Worm (Caenorhabditis elegans): ENCODE data around the gene Y47D7A.7.

The Y47D7A.7 gene

DNA sequence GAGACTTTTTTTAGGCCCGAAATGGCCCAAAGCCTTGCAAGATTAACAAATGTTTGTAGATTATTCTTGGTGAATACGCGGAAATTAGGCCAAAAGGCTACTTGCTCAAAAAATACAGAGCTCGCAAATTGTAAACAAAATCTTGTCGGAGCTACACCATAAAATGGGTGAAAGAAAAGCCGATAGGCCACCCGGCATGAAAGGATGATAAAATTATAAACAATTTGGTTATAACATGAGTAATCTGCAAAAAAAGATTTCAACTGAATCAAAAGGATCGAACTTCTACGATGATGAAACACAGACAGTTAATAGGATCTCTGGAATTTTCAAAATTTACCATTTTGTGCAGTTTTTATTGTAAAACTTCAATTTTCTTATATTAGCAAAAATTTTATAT, 21.5 kb downstream of the Y47D7A.7 start:
- no peak for TF ChIP-seq mab-5 (tag; optimal IDR thresholded peaks at IDR 0.05)
- TF ChIP-seq sptf-1 (tag; optimal IDR thresholded peaks at IDR 0.05) = no peak
- no peak for TF ChIP-seq sem-2 (GFP tag; optimal IDR thresholded peaks at IDR 0.05)
- no peak for TF ChIP-seq lin-13 (tag; optimal IDR thresholded peaks at IDR 0.05)
- no peak for TF ChIP-seq pha-4 (tag; optimal IDR thresholded peaks at IDR 0.05)
- no peak for TF ChIP-seq bed-3 (GFP tag; optimal IDR thresholded peaks at IDR 0.05)
- TF ChIP-seq snpc-4 (tag; optimal IDR thresholded peaks at IDR 0.05) = no peak
- TF ChIP-seq lin-32 (GFP tag; optimal IDR thresholded peaks at IDR 0.05) = no peak

DNA sequence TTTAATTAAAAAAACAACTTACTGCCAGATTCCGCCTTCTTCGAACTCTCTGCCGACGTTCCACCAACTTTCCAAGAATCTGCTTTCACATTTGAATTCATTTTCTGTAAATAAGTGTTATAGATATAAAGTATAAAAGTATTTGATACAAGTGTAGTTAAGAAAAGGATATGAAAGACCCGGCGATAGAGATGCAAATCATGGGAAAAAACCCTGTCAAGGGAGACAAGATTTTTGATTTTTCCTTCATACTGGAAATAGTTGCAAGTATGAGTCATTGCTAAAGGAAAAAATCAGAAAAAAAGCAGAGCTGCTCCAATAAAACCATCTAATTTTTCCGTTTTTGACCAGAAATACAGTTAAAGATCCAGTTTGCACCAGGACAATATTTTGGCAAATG, 23.4 kb downstream of the Y47D7A.7 start, which contains the start of gene F13A2.3:
F13A2.3 (minus strand) TSS at position 101 of the 400 bp plus-strand sequence.
- TF ChIP-seq mls-2 (tag; optimal IDR thresholded peaks at IDR 0.05) (no peak), elt-1 (tag; optimal IDR thresholded peaks at IDR 0.05; ENCODE audit: borderline replicate concordance, insufficient read depth) (no peak)

DNA sequence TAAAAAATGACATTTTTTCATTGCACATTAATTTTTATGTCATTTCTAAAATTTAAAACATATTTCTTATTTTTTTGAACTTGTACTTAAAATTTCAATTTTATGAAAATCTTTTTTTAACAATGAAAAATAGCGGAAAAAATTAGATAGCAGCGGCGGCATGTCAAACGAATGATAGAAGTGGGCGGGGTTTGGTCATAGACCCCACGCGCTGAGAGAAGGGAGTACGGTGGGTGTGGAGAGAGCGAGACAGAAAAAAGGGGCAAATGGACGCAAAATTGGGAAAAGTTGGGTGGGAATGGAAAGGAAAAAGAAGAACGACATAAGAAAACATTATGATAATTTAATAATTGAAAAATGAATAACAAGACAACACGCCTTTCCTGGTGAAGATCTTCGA, 31.8 kb downstream of the Y47D7A.7 start:
- TF ChIP-seq blmp-1 (tag; optimal IDR thresholded peaks at IDR 0.05) (no peak), lsy-2 (tag; optimal IDR thresholded peaks at IDR 0.05) (peak; percentile 21)

DNA sequence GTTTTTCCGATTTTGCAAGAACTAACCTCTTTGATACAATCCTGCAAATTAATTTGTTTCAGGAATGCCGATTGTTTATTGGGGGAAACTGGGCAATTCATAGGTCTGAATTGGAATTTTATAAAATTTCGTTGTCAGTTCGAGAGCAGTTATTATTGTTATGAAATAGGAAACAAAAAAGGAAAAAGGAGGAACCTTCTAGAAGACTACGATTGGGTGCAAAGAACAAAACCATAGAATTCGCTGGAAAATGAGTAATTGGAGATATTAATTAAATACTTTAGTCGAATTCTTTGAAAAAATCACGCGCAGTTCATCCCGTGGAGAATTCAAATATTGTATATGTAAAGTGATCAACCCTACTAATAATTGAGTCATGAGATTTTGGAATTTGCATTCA, 32.3 kb downstream of the Y47D7A.7 start, which contains the start of gene F13A2.9:
F13A2.9 (minus strand) TSS at position 101 of the 400 bp plus-strand sequence.
- TF ChIP-seq mls-2 (tag; optimal IDR thresholded peaks at IDR 0.05) (no peak), sptf-1 (tag; optimal IDR thresholded peaks at IDR 0.05) (no peak), lin-32 (GFP tag; optimal IDR thresholded peaks at IDR 0.05) (no peak), bed-3 (GFP tag; optimal IDR thresholded peaks at IDR 0.05) (no peak), ceh-83 (GFP tag; optimal IDR thresholded peaks at IDR 0.05) (no peak), M03D4.4 (tag; optimal IDR thresholded peaks at IDR 0.05) (no peak), elt-1 (tag; optimal IDR thresholded peaks at IDR 0.05; ENCODE audit: borderline replicate concordance, insufficient read depth) (no peak), lsy-2 (tag; optimal IDR thresholded peaks at IDR 0.05) (no peak), cnd-1 (tag; optimal IDR thresholded peaks at IDR 0.05) (no peak), unc-39 (tag; optimal IDR thresholded peaks at IDR 0.05) (no peak), sem-2 (GFP tag; optimal IDR thresholded peaks at IDR 0.05) (no peak), ham-2 (GFP tag; optimal IDR thresholded peaks at IDR 0.05) (no peak), ceh-39 (tag; optimal IDR thresholded peaks at IDR 0.05) (no peak), elt-3 (tag; optimal IDR thresholded peaks at IDR 0.05) (no peak)

DNA sequence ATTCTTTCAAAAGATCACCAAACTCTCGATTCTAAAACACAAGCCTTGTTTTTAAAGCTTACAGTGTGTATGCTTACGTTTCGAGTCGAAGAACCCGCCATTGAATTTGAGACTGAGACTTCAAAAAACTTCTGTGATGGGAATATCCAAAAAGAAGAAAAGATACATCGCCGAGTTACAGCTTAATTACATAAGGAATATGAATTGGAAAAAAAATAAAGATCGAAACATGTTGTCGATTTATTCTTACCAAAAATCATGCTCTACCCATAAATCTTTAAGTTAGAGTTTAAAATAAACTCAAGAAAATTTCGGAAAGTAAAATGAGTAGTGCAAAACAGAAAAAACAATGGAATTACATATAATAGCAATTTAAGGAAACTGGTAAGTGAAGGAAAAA, 33.5 kb downstream of the Y47D7A.7 start, which contains the start of gene F13A2.10:
F13A2.10 (minus strand) TSS at position 101 of the 400 bp plus-strand sequence.
- no peak for TF ChIP-seq sptf-1 (tag; optimal IDR thresholded peaks at IDR 0.05)
- no peak for TF ChIP-seq nhr-28 (tag; optimal IDR thresholded peaks at IDR 0.05)
- no peak for TF ChIP-seq nhr-2 (tag; optimal IDR thresholded peaks at IDR 0.05)
- TF ChIP-seq elt-3 (tag; optimal IDR thresholded peaks at IDR 0.05) = no peak
- no peak for TF ChIP-seq lsy-2 (tag; optimal IDR thresholded peaks at IDR 0.05)
- no peak for TF ChIP-seq unc-120 (tag; optimal IDR thresholded peaks at IDR 0.05; ENCODE audit: poor library complexity, severe bottlenecking)
- no peak for TF ChIP-seq blmp-1 (tag; optimal IDR thresholded peaks at IDR 0.05)
- TF ChIP-seq mab-5 (tag; optimal IDR thresholded peaks at IDR 0.05) = no peak

DNA sequence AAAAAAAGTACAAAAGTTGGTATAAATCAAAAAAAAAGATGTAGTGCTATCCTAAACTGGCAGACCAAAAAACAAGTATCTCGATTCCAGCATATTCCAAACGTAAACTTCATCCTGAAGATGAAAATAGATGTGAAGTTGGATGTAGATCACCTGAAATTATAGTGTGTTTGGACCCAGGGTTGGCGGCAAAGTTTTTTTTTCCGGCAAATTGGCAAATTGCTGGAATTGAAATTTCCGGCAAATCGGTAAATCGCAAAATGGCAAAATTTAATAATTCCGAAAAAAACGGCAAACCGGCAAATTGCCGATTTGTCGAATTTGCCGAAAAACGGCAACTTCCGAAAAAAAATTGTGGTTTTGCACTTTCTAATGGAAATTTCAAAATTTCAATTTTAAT, 35.2 kb downstream of the Y47D7A.7 start, which contains the start of gene F13A2.2:
F13A2.2 (minus strand) TSS at position 101 of the 400 bp plus-strand sequence.
- TF ChIP-seq M03D4.4 (tag; optimal IDR thresholded peaks at IDR 0.05) (no peak), flh-1 (GFP tag; optimal IDR thresholded peaks at IDR 0.05) (no peak), bed-3 (GFP tag; optimal IDR thresholded peaks at IDR 0.05) (no peak), nhr-12 (tag; optimal IDR thresholded peaks at IDR 0.05) (no peak), pha-4 (tag; optimal IDR thresholded peaks at IDR 0.05) (no peak), ham-2 (GFP tag; optimal IDR thresholded peaks at IDR 0.05) (no peak), ztf-11 (tag; optimal IDR thresholded peaks at IDR 0.05) (no peak), mab-5 (tag; optimal IDR thresholded peaks at IDR 0.05) (no peak), ceh-39 (tag; optimal IDR thresholded peaks at IDR 0.05) (no peak), unc-39 (tag; optimal IDR thresholded peaks at IDR 0.05) (no peak), elt-3 (tag; optimal IDR thresholded peaks at IDR 0.05) (no peak), nhr-2 (tag; optimal IDR thresholded peaks at IDR 0.05) (no peak)

DNA sequence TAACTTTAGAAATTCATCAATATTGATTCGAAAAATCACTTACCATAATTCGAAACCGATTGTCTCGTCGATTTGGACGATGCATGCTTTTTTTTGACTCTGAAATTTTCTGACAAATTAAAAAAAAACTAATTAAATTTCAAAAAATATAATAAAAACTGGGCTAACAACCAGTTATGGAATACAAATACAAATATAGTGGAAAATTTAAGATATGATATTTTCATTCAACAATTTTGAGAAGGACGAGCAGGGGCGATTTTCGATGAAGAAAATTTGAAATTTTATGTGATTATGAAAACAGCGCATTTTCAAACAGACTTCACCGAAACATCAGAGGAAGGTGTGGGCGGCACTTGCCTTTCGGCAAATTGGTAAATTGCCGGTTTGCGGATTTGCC, 37.4 kb downstream of the Y47D7A.7 start, which contains the start of gene F13A2.1:
F13A2.1 (minus strand) TSS at position 101 of the 400 bp plus-strand sequence.
- TF ChIP-seq unc-39 (tag; optimal IDR thresholded peaks at IDR 0.05) (no peak), nhr-2 (tag; optimal IDR thresholded peaks at IDR 0.05) (no peak), mab-5 (tag; optimal IDR thresholded peaks at IDR 0.05) (no peak), tbx-8 (GFP tag; optimal IDR thresholded peaks at IDR 0.05) (no peak), ceh-39 (tag; optimal IDR thresholded peaks at IDR 0.05) (no peak)

All from whole organism, mixed stage, embryonic.